Worm (Caenorhabditis elegans) whole organism, L4/young adult: ENCODE data around the gene R10H10.4.

Source experiments
- W03F9.2 ChIP-seq: fragments of 150-350 bp; optimal IDR thresholded peaks from 2 replicates; lab custom pipeline; 2014; ENCODE audit warnings: missing biosample characterization, missing genetic modification characterization
- dao-5 ChIP-seq: sonication (generic microtip); optimal IDR thresholded peaks from 2 replicates; lab custom pipeline; 2016; ENCODE audit warnings: missing genotype, missing genetic modification characterization, moderate library complexity, missing compliant biosample characterization
- him-1 ChIP-seq: sonication (generic microtip); optimal IDR thresholded peaks from 2 replicates; lab custom pipeline; 2016; ENCODE audit warnings: missing genotype, missing genetic modification reagents, missing genetic modification characterization, missing compliant biosample characterization

- no peak for TF ChIP-seq W03F9.2 (tag; lab: Kevin White, UChicago)
- no peak for TF ChIP-seq him-1 (tag; lab: Kevin White, UChicago)
- no peak for TF ChIP-seq dao-5 (tag; lab: Kevin White, UChicago)
Observed at ce11 chrIV:10413828-10414227, 19.1 kb upstream of the R10H10.4 start, which contains the start of gene R10H10.7.
